Worm (Caenorhabditis elegans): Measurements from ENCODE around the gene twk-9.

Gene twk-9

DNA sequence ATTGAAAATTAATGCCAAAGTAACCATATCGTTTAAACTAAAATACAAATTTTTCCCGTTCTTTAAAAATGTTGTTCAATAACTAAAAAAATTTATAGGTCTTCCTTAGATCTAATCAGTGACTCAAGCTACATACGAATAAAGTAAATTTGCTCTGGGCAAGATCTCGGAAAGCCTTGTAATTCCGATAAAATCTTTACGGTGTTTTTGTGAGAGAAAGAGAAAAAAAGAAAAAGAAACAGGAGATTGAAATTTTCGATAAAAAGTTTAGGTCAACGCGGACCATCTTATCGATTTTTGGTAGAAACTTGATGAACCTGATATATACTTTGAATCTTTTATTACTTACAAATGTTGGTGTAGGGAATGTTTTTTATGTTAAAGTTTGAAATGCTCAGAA, 30.2 kb downstream of the twk-9 start:
- TF ChIP-seq hmbx-1 (tag; optimal IDR thresholded peaks at IDR 0.05) (no peak), F13C5.2 (tag; optimal IDR thresholded peaks at IDR 0.05) (no peak), pes-1 (GFP tag; IDR thresholded peaks at IDR 0.05) (no peak), scrt-1 (GFP tag; IDR thresholded peaks at IDR 0.05) (no peak), tbx-11 (GFP tag; IDR thresholded peaks at IDR 0.05) (no peak), aly-1 (tag; optimal IDR thresholded peaks at IDR 0.05) (no peak), flt-1 (GFP tag; IDR thresholded peaks at IDR 0.05) (no peak), sea-1 (GFP tag; conservative IDR thresholded peaks at IDR 0.05) (no peak), B0310.2 (tag; optimal IDR thresholded peaks at IDR 0.05) (no peak), ama-1 (optimal IDR thresholded peaks at IDR 0.05) (no peak), tbx-37 (GFP tag; conservative IDR thresholded peaks at IDR 0.05) (no peak), ceh-36 (tag; optimal IDR thresholded peaks at IDR 0.05) (no peak), hnd-1 (tag; optimal IDR thresholded peaks at IDR 0.05) (no peak), ceh-13 (GFP tag; optimal IDR thresholded peaks at IDR 0.05) (no peak), tra-4 (tag; optimal IDR thresholded peaks at IDR 0.05) (no peak), hmg-4 (GFP tag; optimal IDR thresholded peaks at IDR 0.05) (no peak)

DNA sequence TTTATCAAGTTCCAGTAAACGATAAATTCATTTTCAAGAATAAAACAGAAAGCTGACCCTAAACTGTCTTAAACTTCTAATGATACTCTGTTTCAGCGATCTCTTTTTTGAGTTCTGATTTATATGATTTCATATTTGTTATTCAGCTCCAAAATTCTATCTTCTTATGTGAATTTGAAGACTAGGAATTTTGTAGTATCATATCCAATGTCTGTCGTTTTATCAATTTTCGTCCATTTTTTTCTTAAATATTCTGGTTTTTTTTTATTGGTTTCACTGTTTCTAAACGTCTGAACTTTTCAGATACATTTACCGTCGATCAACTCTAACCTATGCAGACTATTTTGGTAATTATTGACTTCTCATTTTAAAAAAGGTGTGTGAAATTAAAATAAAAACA, 32.0 kb downstream of the twk-9 start, which contains the start of the genes nhr-138 and C28D4.18:
Gene nhr-138 (plus strand): TSS at position 304 of the 400 bp plus-strand sequence.
Gene C28D4.18 (plus strand): TSS at position 333 of the 400 bp plus-strand sequence.
- TF ChIP-seq tbx-37 (GFP tag; conservative IDR thresholded peaks at IDR 0.05) (no peak), sea-1 (GFP tag; conservative IDR thresholded peaks at IDR 0.05) (no peak), scrt-1 (GFP tag; IDR thresholded peaks at IDR 0.05) (no peak), F13C5.2 (tag; optimal IDR thresholded peaks at IDR 0.05) (no peak), hmg-4 (GFP tag; optimal IDR thresholded peaks at IDR 0.05) (no peak), hnd-1 (tag; optimal IDR thresholded peaks at IDR 0.05) (no peak), flt-1 (GFP tag; IDR thresholded peaks at IDR 0.05) (no peak), hmbx-1 (tag; optimal IDR thresholded peaks at IDR 0.05) (no peak), ceh-36 (tag; optimal IDR thresholded peaks at IDR 0.05) (no peak), tra-4 (tag; optimal IDR thresholded peaks at IDR 0.05) (no peak), pes-1 (GFP tag; IDR thresholded peaks at IDR 0.05) (no peak), ama-1 (optimal IDR thresholded peaks at IDR 0.05) (no peak), ets-7 (tag; optimal IDR thresholded peaks at IDR 0.05) (no peak), ceh-13 (GFP tag; optimal IDR thresholded peaks at IDR 0.05) (no peak), B0310.2 (tag; optimal IDR thresholded peaks at IDR 0.05) (no peak), aly-1 (tag; optimal IDR thresholded peaks at IDR 0.05) (no peak), tbx-11 (GFP tag; IDR thresholded peaks at IDR 0.05) (no peak)

DNA sequence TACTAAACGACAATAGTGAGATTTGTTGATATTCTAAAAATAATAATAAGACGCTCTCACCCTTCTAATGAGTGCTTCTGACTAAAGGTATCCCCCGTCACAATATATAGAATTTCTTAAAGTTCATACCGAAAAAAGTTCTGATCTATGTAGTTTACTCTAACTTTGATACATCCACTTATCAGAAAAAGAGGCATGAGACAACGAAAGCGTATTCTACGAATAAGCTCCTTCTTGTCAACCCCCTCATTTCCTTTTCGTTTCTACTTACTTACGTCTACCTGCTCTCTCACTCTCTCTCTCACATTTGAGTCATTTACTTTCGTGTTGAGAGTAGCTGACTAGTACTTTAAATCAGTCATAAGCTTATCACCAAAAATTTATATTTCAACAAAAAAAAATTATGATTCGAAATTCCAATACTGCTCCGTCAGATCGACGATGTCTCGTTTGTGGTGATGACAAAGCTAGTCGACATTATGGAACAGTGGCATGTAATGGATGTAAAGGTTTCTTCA, 32.6 kb downstream of the twk-9 start:
- no peak for TF ChIP-seq ama-1 (optimal IDR thresholded peaks at IDR 0.05)
- TF ChIP-seq tra-4 (tag; optimal IDR thresholded peaks at IDR 0.05), result no peak
- TF ChIP-seq F13C5.2 (tag; optimal IDR thresholded peaks at IDR 0.05), result no peak

DNA sequence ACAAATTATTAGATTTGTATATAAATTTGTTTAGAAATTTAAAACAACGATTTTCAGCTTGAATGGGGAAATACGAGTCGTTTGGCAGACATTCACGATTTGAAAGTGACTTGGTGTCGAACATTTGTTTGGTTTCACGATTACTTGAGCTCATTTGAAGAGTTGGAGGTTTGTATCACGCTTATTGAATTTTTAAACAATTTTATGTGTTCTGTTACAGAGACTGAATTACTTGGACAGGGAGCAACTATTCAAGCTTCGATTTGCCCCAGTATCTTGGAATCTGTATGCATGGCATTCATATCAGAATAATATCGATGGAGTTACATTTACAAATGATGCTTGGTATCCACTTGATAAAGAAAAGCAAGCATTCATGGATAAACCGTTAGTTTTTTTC, 34.2 kb downstream of the twk-9 start:
- TF ChIP-seq hmg-4 (GFP tag; optimal IDR thresholded peaks at IDR 0.05) (no peak), tra-4 (tag; optimal IDR thresholded peaks at IDR 0.05) (no peak), tbx-37 (GFP tag; conservative IDR thresholded peaks at IDR 0.05) (no peak), ceh-36 (tag; optimal IDR thresholded peaks at IDR 0.05) (no peak), aly-1 (tag; optimal IDR thresholded peaks at IDR 0.05) (no peak), ama-1 (optimal IDR thresholded peaks at IDR 0.05) (no peak), ets-7 (tag; optimal IDR thresholded peaks at IDR 0.05) (no peak), sea-1 (GFP tag; conservative IDR thresholded peaks at IDR 0.05) (no peak), pes-1 (GFP tag; IDR thresholded peaks at IDR 0.05) (no peak), tbx-11 (GFP tag; IDR thresholded peaks at IDR 0.05) (no peak), hnd-1 (tag; optimal IDR thresholded peaks at IDR 0.05) (no peak)

DNA sequence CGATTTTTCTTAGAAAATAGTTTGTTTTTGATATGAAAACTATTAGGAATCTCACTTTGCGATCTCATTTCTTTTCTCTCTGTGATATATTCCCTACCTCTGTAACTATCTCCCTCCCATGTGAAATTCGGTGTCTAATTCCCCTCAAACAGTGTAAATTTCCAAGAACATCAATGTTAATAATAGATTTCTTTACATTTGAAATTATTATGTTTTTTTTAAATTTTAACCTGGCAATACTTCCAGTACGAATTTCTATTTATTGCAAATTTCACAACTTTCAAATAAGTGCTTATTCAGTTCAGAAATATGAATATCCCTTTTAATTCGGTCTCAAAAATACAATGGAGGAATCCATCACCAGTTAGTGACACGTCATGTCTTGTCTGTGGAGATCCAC, 35.4 kb downstream of the twk-9 start, which contains the start of gene nhr-100:
Gene nhr-100 (plus strand): TSS at position 301 of the 400 bp plus-strand sequence.
- TF ChIP-seq ama-1 (optimal IDR thresholded peaks at IDR 0.05) (no peak), pes-1 (GFP tag; IDR thresholded peaks at IDR 0.05) (no peak), tbx-37 (GFP tag; conservative IDR thresholded peaks at IDR 0.05) (no peak), tbx-11 (GFP tag; IDR thresholded peaks at IDR 0.05) (no peak), hnd-1 (tag; optimal IDR thresholded peaks at IDR 0.05) (no peak), flt-1 (GFP tag; IDR thresholded peaks at IDR 0.05) (no peak), aly-1 (tag; optimal IDR thresholded peaks at IDR 0.05) (no peak), ceh-13 (GFP tag; optimal IDR thresholded peaks at IDR 0.05) (no peak), tra-4 (tag; optimal IDR thresholded peaks at IDR 0.05) (no peak)

DNA sequence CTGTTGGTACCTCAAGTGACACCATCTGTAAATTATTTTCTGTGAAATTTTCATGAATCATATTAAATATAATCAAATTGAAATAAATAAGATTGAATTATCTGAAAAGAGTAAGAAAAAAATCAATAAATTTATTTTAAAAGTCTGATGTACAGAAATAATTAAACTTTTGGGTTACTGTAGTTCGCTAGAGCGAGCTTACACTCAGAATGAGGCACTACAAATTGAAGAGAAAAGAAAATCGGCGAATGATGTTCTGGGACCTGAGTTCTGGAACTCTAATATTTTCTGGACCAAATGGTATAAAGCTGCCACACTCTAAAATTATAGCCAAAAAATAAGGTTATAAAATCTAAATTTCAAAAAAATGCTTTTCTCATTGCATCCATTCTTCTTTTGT, 40.9 kb downstream of the twk-9 start:
- TF ChIP-seq aly-1 (tag; optimal IDR thresholded peaks at IDR 0.05) (no peak), hmg-4 (GFP tag; optimal IDR thresholded peaks at IDR 0.05) (no peak)

DNA sequence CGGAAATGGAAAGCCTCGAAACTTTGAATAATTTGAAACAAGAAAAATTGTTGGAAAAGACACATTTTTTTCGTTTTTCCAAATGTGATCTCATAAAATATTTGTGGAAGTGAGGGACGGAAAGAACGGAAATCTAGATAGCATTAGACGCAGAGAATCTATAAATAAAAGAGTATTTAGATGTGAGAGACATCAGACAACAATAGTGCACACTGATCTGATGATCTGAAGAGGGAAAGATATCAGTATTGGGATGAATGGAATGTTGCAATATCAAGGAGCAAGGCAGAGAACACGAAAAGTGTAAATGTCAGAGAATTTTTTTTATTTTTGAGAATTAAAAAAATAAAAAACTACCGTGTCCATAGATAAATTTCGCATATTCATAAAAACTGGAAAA, 41.9 kb downstream of the twk-9 start:
- no peak for TF ChIP-seq F13C5.2 (tag; optimal IDR thresholded peaks at IDR 0.05)
- TF ChIP-seq ama-1 (optimal IDR thresholded peaks at IDR 0.05), result no peak
- no peak for TF ChIP-seq sea-1 (GFP tag; conservative IDR thresholded peaks at IDR 0.05)
- no peak for TF ChIP-seq flt-1 (GFP tag; IDR thresholded peaks at IDR 0.05)
- no peak for TF ChIP-seq pes-1 (GFP tag; IDR thresholded peaks at IDR 0.05)
- no peak for TF ChIP-seq aly-1 (tag; optimal IDR thresholded peaks at IDR 0.05)
- no peak for TF ChIP-seq hmg-4 (GFP tag; optimal IDR thresholded peaks at IDR 0.05)
- no peak for TF ChIP-seq hnd-1 (tag; optimal IDR thresholded peaks at IDR 0.05)
- no peak for TF ChIP-seq scrt-1 (GFP tag; IDR thresholded peaks at IDR 0.05)
- no peak for TF ChIP-seq B0310.2 (tag; optimal IDR thresholded peaks at IDR 0.05)
- no peak for TF ChIP-seq tra-4 (tag; optimal IDR thresholded peaks at IDR 0.05)
- no peak for TF ChIP-seq ets-7 (tag; optimal IDR thresholded peaks at IDR 0.05)
- no peak for TF ChIP-seq tbx-37 (GFP tag; conservative IDR thresholded peaks at IDR 0.05)
- no peak for TF ChIP-seq hmbx-1 (tag; optimal IDR thresholded peaks at IDR 0.05)
- TF ChIP-seq ceh-13 (GFP tag; optimal IDR thresholded peaks at IDR 0.05), result no peak
- TF ChIP-seq tbx-11 (GFP tag; IDR thresholded peaks at IDR 0.05), result no peak
- TF ChIP-seq ceh-36 (tag; optimal IDR thresholded peaks at IDR 0.05), result no peak

DNA sequence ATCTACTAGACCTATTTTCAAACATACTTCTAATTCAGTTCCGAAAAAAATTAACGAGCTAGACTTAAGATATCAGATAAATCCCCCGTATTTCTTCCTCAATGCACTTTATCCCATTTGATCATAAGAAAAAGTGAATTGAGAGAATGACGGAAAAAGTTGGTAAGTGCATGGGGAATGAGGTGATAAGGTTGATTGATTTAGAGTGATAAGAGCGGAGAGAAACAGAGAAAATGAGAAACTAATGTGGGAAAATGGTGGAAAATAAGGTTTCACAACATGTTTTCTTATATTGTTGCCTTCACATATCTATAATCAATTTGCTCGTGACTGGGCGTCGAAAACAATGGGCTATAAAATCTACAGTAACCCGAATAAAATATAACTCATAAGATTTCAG, 42.8 kb downstream of the twk-9 start:
- TF ChIP-seq tbx-37 (GFP tag; conservative IDR thresholded peaks at IDR 0.05) (no peak), sea-1 (GFP tag; conservative IDR thresholded peaks at IDR 0.05) (no peak), B0310.2 (tag; optimal IDR thresholded peaks at IDR 0.05) (no peak), hmg-4 (GFP tag; optimal IDR thresholded peaks at IDR 0.05) (no peak), hmbx-1 (tag; optimal IDR thresholded peaks at IDR 0.05) (no peak)

All from whole organism, early embryonic.